Worm (Caenorhabditis elegans): ENCODE results near the gene H05C05.4.

- TF ChIP-seq ceh-39 (tag; optimal IDR thresholded peaks at IDR 0.05): no peak
- no peak for TF ChIP-seq lin-13 (tag; optimal IDR thresholded peaks at IDR 0.05)
- no peak for TF ChIP-seq blmp-1 (tag; optimal IDR thresholded peaks at IDR 0.05)
- no peak for TF ChIP-seq nhr-28 (tag; optimal IDR thresholded peaks at IDR 0.05)
- TF ChIP-seq snpc-4 (tag; optimal IDR thresholded peaks at IDR 0.05): no peak
- no peak for TF ChIP-seq hlh-1 (tag; optimal IDR thresholded peaks at IDR 0.05)
- TF ChIP-seq nhr-237 (tag; optimal IDR thresholded peaks at IDR 0.05): no peak
- TF ChIP-seq mls-2 (tag; optimal IDR thresholded peaks at IDR 0.05): no peak
- no peak for TF ChIP-seq ces-1 (GFP tag; optimal IDR thresholded peaks at IDR 0.05)
These were observed 21.3 kb downstream of the H05C05.4 start, which contains the start of gene R10F2.5 for ce11 chrIII:2924658-2925057.
